Fruit fly (Drosophila melanogaster) whole organism, pupa: Measurements from ENCODE around the gene Hrb98DE.

Source experiments
- CG10348 ChIP-seq: fragments of 200-800 bp; sonication (Bioruptor generic); IDR thresholded peaks from 2 replicates; pipeline ENCODE4 v1.3.6; 2022; ENCODE audit warnings: missing biosample characterization, missing genetic modification characterization
- CG12605 ChIP-seq: fragments of 200-800 bp; sonication (Bioruptor generic); IDR thresholded peaks from 2 replicates; pipeline ENCODE4 v1.3.6; 2022; ENCODE audit warnings: missing biosample characterization, missing genetic modification characterization
- CG13204 ChIP-seq: fragments of 200-800 bp; sonication (Bioruptor generic); optimal IDR thresholded peaks from 2 replicates; lab custom pipeline; 2018; ENCODE audit warnings: missing biosample characterization, mild to moderate bottlenecking, missing genetic modification characterization, moderate library complexity
- CG14655 ChIP-seq: fragments of 200-800 bp; sonication (Bioruptor generic); optimal IDR thresholded peaks from 3 replicates; lab custom pipeline; 2017; ENCODE audit warnings: mild to moderate bottlenecking, missing biosample characterization, missing genetic modification reagents, missing genetic modification characterization
- CG15710 ChIP-seq: fragments of 200-800 bp; sonication (Bioruptor generic); optimal IDR thresholded peaks from 2 replicates; lab custom pipeline; 2018; ENCODE audit warnings: missing biosample characterization, mild to moderate bottlenecking, missing genetic modification characterization, moderate library complexity
- CG17806 ChIP-seq: fragments of 200-800 bp; sonication (Bioruptor generic); optimal IDR thresholded peaks from 2 replicates; lab custom pipeline; 2018; ENCODE audit warnings: missing biosample characterization, mild to moderate bottlenecking, missing genetic modification characterization, moderate library complexity
- CG32121 ChIP-seq: fragments of 200-800 bp; sonication (Bioruptor generic); IDR thresholded peaks from 2 replicates; pipeline ENCODE4 v1.3.6; 2022; ENCODE audit warnings: missing biosample characterization, missing genetic modification characterization
- CG34367 ChIP-seq: fragments of 200-800 bp; sonication (Bioruptor generic); optimal IDR thresholded peaks from 2 replicates; lab custom pipeline; 2018; ENCODE audit warnings: missing biosample characterization, mild to moderate bottlenecking, missing genetic modification characterization
- CG4496 ChIP-seq: fragments of 200-800 bp; sonication (Bioruptor generic); IDR thresholded peaks from 3 replicates; pipeline ENCODE4 v1.3.6; 2022; ENCODE audit warnings: missing biosample characterization, missing genetic modification characterization
- CG8159 ChIP-seq: fragments of 200-800 bp; sonication (Bioruptor generic); optimal IDR thresholded peaks from 3 replicates; lab custom pipeline; 2018; ENCODE audit warnings: missing biosample characterization, mild to moderate bottlenecking, missing genetic modification characterization, moderate library complexity
- CG8301 ChIP-seq: fragments of 200-800 bp; sonication (Bioruptor generic); optimal IDR thresholded peaks from 2 replicates; lab custom pipeline; 2018; ENCODE audit warnings: missing biosample characterization, mild to moderate bottlenecking, missing genetic modification characterization
- CG9948 ChIP-seq: fragments of 200-800 bp; sonication (Bioruptor generic); optimal IDR thresholded peaks from 2 replicates; lab custom pipeline; 2018; ENCODE audit warnings: missing biosample characterization, mild to moderate bottlenecking, missing genetic modification characterization, moderate library complexity
- D1 ChIP-seq: fragments of 200-800 bp; sonication (Bioruptor generic); optimal IDR thresholded peaks from 2 replicates; lab custom pipeline; 2018; ENCODE audit warnings: missing biosample characterization, mild to moderate bottlenecking, missing genetic modification characterization, moderate library complexity
- EcR ChIP-seq: fragments of 200-800 bp; sonication (Bioruptor generic); optimal IDR thresholded peaks from 3 replicates; lab custom pipeline; 2019; ENCODE audit warnings: missing biosample characterization, missing genetic modification characterization, mild to moderate bottlenecking, moderate library complexity, missing genetic modification reagents
- Ets98B ChIP-seq: fragments of 200-800 bp; sonication (Bioruptor generic); IDR thresholded peaks from 2 replicates; pipeline ENCODE4 v1.3.6; 2022; ENCODE audit warnings: missing biosample characterization, missing genetic modification characterization
- Pif1A ChIP-seq: fragments of 200-800 bp; sonication (Bioruptor generic); optimal IDR thresholded peaks from 3 replicates; lab custom pipeline; 2016; ENCODE audit warnings: missing biosample characterization, missing genetic modification characterization
- Pif1B ChIP-seq: fragments of 200-800 bp; sonication (Bioruptor generic); optimal IDR thresholded peaks from 3 replicates; lab custom pipeline; 2016; ENCODE audit warnings: missing biosample characterization, missing genetic modification characterization
- Snoo ChIP-seq: fragments of 200-800 bp; sonication (Bioruptor generic); optimal IDR thresholded peaks from 3 replicates; lab custom pipeline; 2017; ENCODE audit warnings: missing biosample characterization, mild to moderate bottlenecking, missing genetic modification characterization, inconsistent platforms
- fd96Ca ChIP-seq: fragments of 200-800 bp; sonication (Bioruptor generic); IDR thresholded peaks from 3 replicates; pipeline ENCODE4 v1.3.6; 2022; ENCODE audit warnings: missing biosample characterization, missing genetic modification characterization
- gl ChIP-seq: fragments of 200-800 bp; sonication (Bioruptor generic); optimal IDR thresholded peaks from 2 replicates; lab custom pipeline; 2018; ENCODE audit warnings: missing biosample characterization, mild to moderate bottlenecking, missing genetic modification characterization
- rn ChIP-seq: fragments of 200-800 bp; sonication (Bioruptor generic); IDR thresholded peaks from 2 replicates; pipeline ENCODE4 v1.3.6; 2022; ENCODE audit warnings: missing biosample characterization, missing genetic modification characterization

Hrb98DE gene

DNA sequence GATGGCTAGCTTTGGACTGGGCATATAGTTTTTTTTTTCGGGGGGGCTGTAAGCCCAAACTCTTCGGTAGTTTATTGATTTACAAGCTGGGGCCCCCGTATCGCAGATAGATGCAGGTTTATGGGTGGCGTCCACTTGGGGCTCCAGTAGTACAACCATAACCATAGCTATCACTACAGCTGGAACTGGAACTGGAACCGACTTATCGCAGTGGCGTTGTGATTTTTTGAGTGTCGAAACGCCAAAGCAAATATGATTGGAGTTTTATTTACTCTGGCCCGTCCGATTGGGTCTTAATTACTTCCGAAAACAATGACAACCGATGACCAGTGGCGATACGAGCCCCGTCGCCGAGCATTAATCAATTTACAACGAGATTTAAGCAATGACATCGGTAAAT is 9.2 kb upstream of the Hrb98DE start:
- TF ChIP-seq Ets98B (GFP tag; lab: Robert Waterston, UW) (no peak), rn (GFP tag; lab: Robert Waterston, UW) (no peak)

DNA sequence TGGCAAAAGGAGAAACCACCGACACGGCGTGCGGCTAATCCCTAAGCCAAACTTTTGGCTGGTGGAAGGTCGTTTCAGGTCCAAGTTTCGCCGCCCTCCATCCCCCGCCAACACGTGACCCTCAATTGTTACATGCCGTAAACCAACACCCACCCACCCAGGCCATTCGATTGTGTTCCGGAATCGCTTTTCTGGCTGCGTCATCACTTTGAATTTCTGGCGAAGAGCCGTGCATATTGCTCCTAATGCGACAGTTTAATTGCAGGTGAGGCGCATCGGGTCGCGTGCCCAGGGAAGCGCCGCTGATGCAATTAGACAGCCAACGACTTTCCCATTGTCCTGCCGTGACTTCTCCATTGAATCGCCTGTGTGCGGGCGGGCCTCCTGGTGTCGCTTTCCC is 4.7 kb upstream of the Hrb98DE start:
- TF ChIP-seq CG13204 (GFP tag; lab: Kevin White, UChicago) (no peak), gl (no peak), CG9948 (tag; lab: Kevin White, UChicago) (no peak), CG32121 (GFP tag; lab: Robert Waterston, UW) (no peak), CG12605 (GFP tag; lab: Robert Waterston, UW) (no peak)

DNA sequence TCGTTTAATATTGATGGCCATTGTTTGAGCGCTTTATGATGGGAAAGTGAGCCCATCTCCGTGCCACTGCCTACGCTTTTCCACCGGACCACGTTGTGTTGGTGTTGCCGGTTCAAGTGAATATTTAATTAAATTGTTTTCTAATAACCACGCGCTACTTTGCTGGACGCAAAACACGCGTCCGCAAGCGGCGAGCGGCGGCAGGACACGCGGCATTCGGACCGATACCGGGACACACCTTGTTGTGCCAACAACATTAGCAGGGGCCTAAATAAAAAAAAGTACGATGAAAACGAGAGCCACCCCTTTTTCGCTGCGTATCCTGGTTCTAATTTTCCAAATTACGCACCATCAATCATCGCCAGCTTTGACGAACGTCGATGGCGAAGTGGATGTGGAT is 3.8 kb upstream of the Hrb98DE start:
- TF ChIP-seq CG4496 (GFP tag; lab: Robert Waterston, UW): no peak
- TF ChIP-seq Pif1A (GFP tag; lab: Kevin White, UChicago): no peak
- no peak for TF ChIP-seq Ets98B (GFP tag; lab: Robert Waterston, UW)
- TF ChIP-seq EcR (GFP tag; lab: Kevin White, UChicago): no peak
- TF ChIP-seq CG32121 (GFP tag; lab: Robert Waterston, UW): no peak
- no peak for TF ChIP-seq rn (GFP tag; lab: Robert Waterston, UW)
- no peak for TF ChIP-seq CG12605 (GFP tag; lab: Robert Waterston, UW)
- no peak for TF ChIP-seq CG9948 (tag; lab: Kevin White, UChicago)
- no peak for TF ChIP-seq gl
- TF ChIP-seq D1 (tag; lab: Kevin White, UChicago): no peak
- TF ChIP-seq Snoo (tag; lab: Kevin White, UChicago): no peak
- TF ChIP-seq CG15710 (tag; lab: Kevin White, UChicago): no peak
- TF ChIP-seq CG14655 (GFP tag; lab: Kevin White, UChicago): no peak
- no peak for TF ChIP-seq CG34367
- TF ChIP-seq CG10348 (GFP tag; lab: Robert Waterston, UW): no peak
- TF ChIP-seq CG17806: no peak
- no peak for TF ChIP-seq CG8159 (tag; lab: Kevin White, UChicago)
- TF ChIP-seq CG13204 (GFP tag; lab: Kevin White, UChicago): no peak
- TF ChIP-seq fd96Ca (GFP tag; lab: Robert Waterston, UW): no peak

DNA sequence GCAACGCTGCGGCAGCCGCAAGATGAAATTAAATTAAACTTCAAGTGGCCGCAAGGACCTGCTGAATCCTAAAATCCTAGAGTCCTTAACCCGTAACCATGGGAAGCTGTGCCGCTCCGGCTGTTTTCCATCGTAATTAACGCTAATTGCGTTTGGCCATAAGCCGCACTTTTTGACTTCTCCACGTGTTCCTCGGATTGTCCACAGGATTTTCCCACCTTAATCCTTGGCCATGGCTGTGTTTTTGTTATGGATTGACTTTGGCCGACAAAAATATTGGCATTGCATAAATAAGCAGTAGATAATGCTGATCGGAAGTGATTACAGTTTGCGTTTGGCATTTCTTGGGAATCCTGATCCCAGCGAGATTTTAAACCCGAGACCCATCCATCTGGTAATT is 3.3 kb upstream of the Hrb98DE start:
- no peak for TF ChIP-seq Pif1A (GFP tag; lab: Kevin White, UChicago)
- TF ChIP-seq, all 21 proteins: peak for 0

DNA sequence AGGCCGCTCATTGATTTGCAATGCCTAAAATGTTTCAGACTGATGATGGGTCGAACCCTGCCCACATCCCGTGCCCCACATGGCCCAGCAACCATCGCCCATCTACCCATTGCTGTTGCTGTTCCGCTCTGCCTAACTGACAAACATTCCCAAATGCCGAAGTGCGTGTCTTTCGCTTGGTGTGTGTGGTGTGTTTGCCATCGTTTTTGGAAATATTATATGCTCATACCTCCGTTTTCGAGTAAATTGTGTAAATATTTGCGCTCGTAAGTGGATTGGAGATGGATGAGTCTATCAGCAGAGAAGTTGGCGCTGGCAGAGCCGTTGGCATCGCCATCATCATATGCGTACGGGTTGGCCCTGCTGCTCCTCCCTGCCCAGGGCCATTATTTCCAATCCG is 2.1 kb upstream of the Hrb98DE start:
- no peak for TF ChIP-seq CG32121 (GFP tag; lab: Robert Waterston, UW)
- TF ChIP-seq Pif1A (GFP tag; lab: Kevin White, UChicago): no peak
- no peak for TF ChIP-seq CG34367
- TF ChIP-seq D1 (tag; lab: Kevin White, UChicago): no peak

DNA sequence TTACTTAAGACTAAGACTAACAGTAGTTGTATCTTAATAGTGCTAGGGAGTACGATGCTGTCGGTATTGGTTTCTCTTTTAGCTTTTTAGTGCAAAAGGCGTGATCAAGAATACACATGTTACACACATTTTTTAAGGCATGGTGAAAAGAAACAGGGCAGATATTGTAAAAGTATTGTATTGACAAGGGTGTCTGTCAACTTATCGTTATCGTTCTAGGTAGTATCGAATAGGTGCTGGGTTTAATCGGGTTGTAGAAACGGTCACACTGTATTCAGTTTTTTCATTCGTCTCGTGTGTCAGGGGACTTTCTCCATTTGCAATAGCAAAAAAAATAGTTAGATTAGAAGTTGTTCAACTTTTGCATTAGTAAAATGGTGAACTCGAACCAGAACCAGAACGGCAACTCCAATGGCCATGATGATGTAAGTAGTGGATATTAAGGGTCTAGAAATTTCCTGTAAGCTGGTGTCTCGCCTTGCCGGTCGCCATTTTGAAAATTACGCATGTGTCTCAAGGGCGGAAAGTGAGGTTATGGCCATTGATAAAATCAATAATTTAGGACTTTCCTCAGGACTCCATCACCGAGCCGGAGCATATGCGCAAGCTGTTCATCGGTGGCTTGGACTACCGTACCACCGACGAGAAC is 634 bp downstream of the Hrb98DE start:
- TF ChIP-seq CG14655 (GFP tag; lab: Kevin White, UChicago): no peak
- peak; percentile 5 for TF ChIP-seq EcR (GFP tag; lab: Kevin White, UChicago)
- 0 out of 3 replicates have a peak, but pooled peaks have one; percentile 16 for TF ChIP-seq fd96Ca (GFP tag; lab: Robert Waterston, UW)
- TF ChIP-seq rn (GFP tag; lab: Robert Waterston, UW): no peak
- no peak for TF ChIP-seq Snoo (tag; lab: Kevin White, UChicago)
- no peak for TF ChIP-seq gl
- 0 out of 2 replicates have a peak, but pooled peaks have one; percentile 6 for TF ChIP-seq Ets98B (GFP tag; lab: Robert Waterston, UW)
- TF ChIP-seq CG8301 (tag; lab: Kevin White, UChicago): no peak
- TF ChIP-seq CG13204 (GFP tag; lab: Kevin White, UChicago): no peak
- TF ChIP-seq CG10348 (GFP tag; lab: Robert Waterston, UW): no peak
- no peak for TF ChIP-seq CG4496 (GFP tag; lab: Robert Waterston, UW)
- TF ChIP-seq CG8159 (tag; lab: Kevin White, UChicago): no peak
- TF ChIP-seq CG9948 (tag; lab: Kevin White, UChicago): no peak
- TF ChIP-seq CG34367: no peak
- no peak for TF ChIP-seq CG17806
- TF ChIP-seq D1 (tag; lab: Kevin White, UChicago): no peak
- TF ChIP-seq Pif1A (GFP tag; lab: Kevin White, UChicago): no peak
- no peak for TF ChIP-seq Pif1B (GFP tag; lab: Kevin White, UChicago)
- no peak for TF ChIP-seq CG12605 (GFP tag; lab: Robert Waterston, UW)
- TF ChIP-seq CG15710 (tag; lab: Kevin White, UChicago): no peak
- TF ChIP-seq CG32121 (GFP tag; lab: Robert Waterston, UW): 0 out of 2 replicates have a peak, but pooled peaks have one; percentile 15

DNA sequence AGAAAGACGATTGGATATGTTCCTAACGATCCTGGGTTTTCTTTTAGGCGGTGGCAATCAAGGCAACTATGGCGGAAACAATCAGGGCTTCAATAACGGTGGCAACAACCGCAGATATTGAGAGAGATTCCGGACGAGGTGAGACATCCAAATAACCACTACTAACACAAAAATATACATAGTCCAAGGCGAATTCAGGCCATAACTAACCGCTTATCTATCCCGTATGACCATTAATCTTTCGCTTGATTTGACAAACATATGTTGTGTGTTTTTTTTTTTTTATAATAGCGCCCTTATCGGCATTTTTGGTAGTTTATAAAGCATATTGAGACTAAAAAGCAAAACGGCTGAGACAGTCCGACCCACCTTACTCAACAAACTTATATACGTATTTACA is 3.9 kb downstream of the Hrb98DE start:
- no peak for TF ChIP-seq EcR (GFP tag; lab: Kevin White, UChicago)
- TF ChIP-seq CG14655 (GFP tag; lab: Kevin White, UChicago): no peak
- no peak for TF ChIP-seq Pif1A (GFP tag; lab: Kevin White, UChicago)
- TF ChIP-seq CG8159 (tag; lab: Kevin White, UChicago): no peak
- TF ChIP-seq CG15710 (tag; lab: Kevin White, UChicago): no peak
- TF ChIP-seq fd96Ca (GFP tag; lab: Robert Waterston, UW): no peak
- TF ChIP-seq CG8301 (tag; lab: Kevin White, UChicago): no peak
- no peak for TF ChIP-seq CG13204 (GFP tag; lab: Kevin White, UChicago)
- TF ChIP-seq gl: no peak
- no peak for TF ChIP-seq CG12605 (GFP tag; lab: Robert Waterston, UW)
- no peak for TF ChIP-seq CG32121 (GFP tag; lab: Robert Waterston, UW)
